Fruit fly (Drosophila melanogaster): Measurements from ENCODE around the gene bocks.

Gene bocks

dm6 chr3R:9593408-9594250 is 2.8 kb upstream of the bocks start (continued):
- TF ChIP-seq CG31627 (GFP tag; optimal IDR thresholded peaks at IDR 0.05) (no peak), Hr4 (GFP tag; optimal IDR thresholded peaks at IDR 0.05) (peak; percentile 76), Met (GFP tag; optimal IDR thresholded peaks at IDR 0.05) (no peak), OdsH (GFP tag; optimal IDR thresholded peaks at IDR 0.05) (peak; percentile 72), salr (GFP tag; optimal IDR thresholded peaks at IDR 0.05) (peak; percentile 38 to 78), Sox15 (GFP tag; optimal IDR thresholded peaks at IDR 0.05) (no peak), Blimp-1 (GFP tag; optimal IDR thresholded peaks at IDR 0.05) (no peak), esn (GFP tag; optimal IDR thresholded peaks at IDR 0.05) (peak; percentile 9), CG32006 (GFP tag; optimal IDR thresholded peaks at IDR 0.05) (peak; percentile 79), CG10631 (GFP tag; optimal IDR thresholded peaks at IDR 0.05) (peak; percentile 80), svp (GFP tag) (no peak), Ets21C (GFP tag; optimal IDR thresholded peaks at IDR 0.05) (no peak), Sox102F (GFP tag; optimal IDR thresholded peaks at IDR 0.05) (no peak), ss (GFP tag; optimal IDR thresholded peaks at IDR 0.05) (peak; percentile 48 to 69), Sox14 (GFP tag; optimal IDR thresholded peaks at IDR 0.05) (peak; percentile 60)

dm6 chr3R:9591769-9592388 is 1.1 kb upstream of the bocks start:
- TF ChIP-seq Blimp-1 (GFP tag; optimal IDR thresholded peaks at IDR 0.05) (peak; percentile 11), CG8119 (GFP tag; IDR thresholded peaks at IDR 0.05) (no peak), Eip75B (GFP tag; optimal IDR thresholded peaks at IDR 0.05) (no peak), salr (GFP tag; optimal IDR thresholded peaks at IDR 0.05) (no peak), CG11294 (GFP tag; IDR thresholded peaks at IDR 0.05) (no peak), fkh (GFP tag; optimal IDR thresholded peaks at IDR 0.05) (peak; percentile 17), net (GFP tag; optimal IDR thresholded peaks at IDR 0.05) (no peak), acj6 (GFP tag; optimal IDR thresholded peaks at IDR 0.05) (no peak)

dm6 chr3R:9586663-9587248 is 4.0 kb downstream of the bocks start, which contains the start of gene P58IPK:
Gene P58IPK, plus strand, starts transcription at chr3R:9586942.
- peak; percentile 69 for TF ChIP-seq Eip75B (GFP tag; optimal IDR thresholded peaks at IDR 0.05)
- peak; percentile 66 for TF ChIP-seq CG31627 (GFP tag; optimal IDR thresholded peaks at IDR 0.05)
- no peak for TF ChIP-seq CG8119 (GFP tag; IDR thresholded peaks at IDR 0.05)
- no peak for TF ChIP-seq CG6808 (GFP tag; optimal IDR thresholded peaks at IDR 0.05)
- peak; percentile 74 for TF ChIP-seq Eip78C (GFP tag)
- peak; percentile 62 for TF ChIP-seq pdm3 (GFP tag; optimal IDR thresholded peaks at IDR 0.05)
- peak; percentile 28 for TF ChIP-seq CG6854 (GFP tag; optimal IDR thresholded peaks at IDR 0.05)
- no peak for TF ChIP-seq fkh (GFP tag; optimal IDR thresholded peaks at IDR 0.05)
- TF ChIP-seq fd85E (GFP tag; optimal IDR thresholded peaks at IDR 0.05), result no peak
- TF ChIP-seq vri (GFP tag; optimal IDR thresholded peaks at IDR 0.05), result peak; percentile 42
- TF ChIP-seq acj6 (GFP tag; optimal IDR thresholded peaks at IDR 0.05), result peak; percentile 37
- peak; percentile 68 for TF ChIP-seq lz (GFP tag; optimal IDR thresholded peaks at IDR 0.05)
- no peak for TF ChIP-seq CG32006 (GFP tag; optimal IDR thresholded peaks at IDR 0.05)
- peak; percentile 29 for TF ChIP-seq cyc (GFP tag; optimal IDR thresholded peaks at IDR 0.05)
- TF ChIP-seq Ets21C (GFP tag; optimal IDR thresholded peaks at IDR 0.05), result no peak
- no peak for TF ChIP-seq CG1621 (tag; optimal IDR thresholded peaks at IDR 0.05)
- TF ChIP-seq CG10631 (GFP tag; optimal IDR thresholded peaks at IDR 0.05), result peak; percentile 62
- TF ChIP-seq CG11902 (GFP tag; optimal IDR thresholded peaks at IDR 0.05), result no peak
- no peak for TF ChIP-seq Met (GFP tag; optimal IDR thresholded peaks at IDR 0.05)
- peak; percentile 61 for TF ChIP-seq esn (GFP tag; optimal IDR thresholded peaks at IDR 0.05)
- TF ChIP-seq topi (GFP tag; optimal IDR thresholded peaks at IDR 0.05), result peak; percentile 42
- TF ChIP-seq CG15336 (GFP tag; IDR thresholded peaks at IDR 0.05), result peak; percentile 10; the same call in 1 of the 2 replicates
- TF ChIP-seq CG3919 (GFP tag; optimal IDR thresholded peaks at IDR 0.05), result peak; percentile 36
- TF ChIP-seq CG16779 (tag; optimal IDR thresholded peaks at IDR 0.05), result no peak
- peak; percentile 4 for TF ChIP-seq Eip93F (GFP tag; optimal IDR thresholded peaks at IDR 0.05)
- TF ChIP-seq net (GFP tag; optimal IDR thresholded peaks at IDR 0.05), result peak; percentile 23
- TF ChIP-seq dsx (GFP tag; optimal IDR thresholded peaks at IDR 0.05; ENCODE audit: poor library complexity, severe bottlenecking), result peak; percentile 1
- peak; percentile 19 for TF ChIP-seq OdsH (GFP tag; optimal IDR thresholded peaks at IDR 0.05)
- no peak for TF ChIP-seq CG8632 (GFP tag; optimal IDR thresholded peaks at IDR 0.05)
- peak; percentile 17 for TF ChIP-seq Ets96B (tag; optimal IDR thresholded peaks at IDR 0.05)
- TF ChIP-seq CG3032 (tag; optimal IDR thresholded peaks at IDR 0.05), result peak; percentile 59
- peak; percentile 69 for TF ChIP-seq Hr39 (GFP tag; optimal IDR thresholded peaks at IDR 0.05)
- no peak for TF ChIP-seq CG11294 (GFP tag; IDR thresholded peaks at IDR 0.05)
- TF ChIP-seq CG7368 (GFP tag; optimal IDR thresholded peaks at IDR 0.05), result no peak
- no peak for TF ChIP-seq CG9139 (GFP tag; optimal IDR thresholded peaks at IDR 0.05)

Data from whole organism, prepupa.